Worm (Caenorhabditis elegans) whole organism, L4 larva: ENCODE results near the gene rmd-3.

Experiments used
- F10B5.3 ChIP-seq: sonication (generic microtip); optimal IDR thresholded peaks from 2 replicates; lab custom pipeline; 2016; ENCODE audit warnings: mild to moderate bottlenecking, missing genetic modification characterization, missing compliant biosample characterization
- F49E8.2 ChIP-seq: sonication (generic microtip); optimal IDR thresholded peaks from 2 replicates; lab custom pipeline; 2016; ENCODE audit warnings: missing compliant biosample characterization, mild to moderate bottlenecking, missing genetic modification characterization, borderline replicate concordance
- T26A8.4 ChIP-seq: fragments of 200-800 bp; sonication (Bioruptor generic); IDR thresholded peaks from 2 replicates; pipeline ENCODE4 v1.3.6; 2022; ENCODE audit warnings: missing genetic modification characterization, missing compliant biosample characterization
- Y5F2A.4 ChIP-seq: fragments of 200-800 bp; sonication (Bioruptor generic); optimal IDR thresholded peaks from 2 replicates; lab custom pipeline; 2018; ENCODE audit warnings: mild to moderate bottlenecking, missing genetic modification characterization, missing compliant biosample characterization
- Y75B8A.6 ChIP-seq: fragments of 200-800 bp; sonication (Bioruptor generic); IDR thresholded peaks from 2 replicates; pipeline ENCODE4 v1.3.6; 2022; ENCODE audit warnings: missing genetic modification reagents, missing genetic modification characterization, missing compliant biosample characterization
- aha-1 ChIP-seq: fragments of 150-350 bp; peaks from one replicate; lab custom pipeline; 2014; ENCODE audit warnings: missing biosample characterization, missing genetic modification characterization
- ama-1 ChIP-seq: fragments of 150-350 bp; optimal IDR thresholded peaks from 2 replicates; lab custom pipeline; 2014; ENCODE audit warnings: inconsistent platforms, mixed read lengths
- attf-4 ChIP-seq: sonication (generic microtip); optimal IDR thresholded peaks from 3 replicates; lab custom pipeline; 2017; ENCODE audit warnings: missing biosample characterization, missing genetic modification characterization
- ceh-20 ChIP-seq: fragments of 200-800 bp; sonication (Bioruptor generic); IDR thresholded peaks from 2 replicates; pipeline ENCODE4 v1.3.6; 2022; ENCODE audit warnings: missing genetic modification reagents, missing genetic modification characterization, missing compliant biosample characterization
- daf-16 ChIP-seq, 3 experiments: sonication (generic microtip); optimal IDR thresholded peaks; 2 replicates each; lab custom pipeline; 2016 to 2017; ENCODE audit warnings: missing genetic modification characterization in 3 of 3, missing genetic modification reagents in 3 of 3, mild to moderate bottlenecking in 2 of 3, missing compliant biosample characterization in 2 of 3, missing biosample characterization in 1 of 3, moderate library complexity in 1 of 3
- daf-19 ChIP-seq: fragments of 200-800 bp; sonication (Bioruptor generic); conservative IDR thresholded peaks from 2 replicates; pipeline ENCODE4 v1.3.6; 2022; ENCODE audit warnings: missing genetic modification characterization, missing compliant biosample characterization
- dmd-8 ChIP-seq: fragments of 200-800 bp; sonication (Bioruptor generic); IDR thresholded peaks from 2 replicates; pipeline ENCODE4 v1.3.6; 2022; ENCODE audit warnings: missing genetic modification characterization, missing compliant biosample characterization
- egl-43 ChIP-seq: fragments of 200-800 bp; sonication (Bioruptor generic); IDR thresholded peaks from 2 replicates; pipeline ENCODE4 v1.3.6; 2022; ENCODE audit warnings: missing genetic modification reagents, missing genetic modification characterization, missing compliant biosample characterization
- fkh-10 ChIP-seq: fragments of 150-350 bp; optimal IDR thresholded peaks from 2 replicates; lab custom pipeline; 2014; ENCODE audit warnings: missing biosample characterization, missing genetic modification reagents, missing genetic modification characterization
- hif-1 ChIP-seq, 2 experiments: sonication (generic microtip); optimal IDR thresholded peaks; 2 replicates each; lab custom pipeline; 2016 to 2017; ENCODE audit warnings: missing compliant biosample characterization in 2 of 2, missing genetic modification characterization in 2 of 2, missing genetic modification reagents in 2 of 2, missing genotype in 2 of 2, mild to moderate bottlenecking in 1 of 2
- hlh-11 ChIP-seq: fragments of 200-800 bp; sonication (Bioruptor generic); optimal IDR thresholded peaks from 2 replicates; lab custom pipeline; 2018; ENCODE audit warnings: mild to moderate bottlenecking, missing genetic modification characterization, missing compliant biosample characterization
- hlh-30 ChIP-seq: sonication (generic microtip); optimal IDR thresholded peaks from 2 replicates; lab custom pipeline; 2017; ENCODE audit warnings: antibody characterized with exemption, mild to moderate bottlenecking, missing genetic modification characterization, missing compliant biosample characterization; ENCODE audit not compliant: insufficient read depth
- lim-7 ChIP-seq: fragments of 200-800 bp; sonication (Bioruptor generic); IDR thresholded peaks from 2 replicates; pipeline ENCODE4 v1.3.6; 2022; ENCODE audit warnings: missing genetic modification characterization, missing compliant biosample characterization
- lin-29 ChIP-seq: fragments of 200-800 bp; sonication (Bioruptor generic); IDR thresholded peaks from 2 replicates; pipeline ENCODE4 v1.3.6; 2022; ENCODE audit warnings: missing genetic modification reagents, missing genetic modification characterization, missing compliant biosample characterization
- lin-38 ChIP-seq: fragments of 200-800 bp; sonication (Bioruptor generic); IDR thresholded peaks from 2 replicates; pipeline ENCODE4 v1.3.6; 2022; ENCODE audit warnings: missing genetic modification reagents, missing genetic modification characterization, missing compliant biosample characterization
- lsy-2 ChIP-seq, 2 experiments: fragments of 150-350 bp in 1 of 2; sonication (generic microtip) in 1 of 2; optimal IDR thresholded peaks; 2 replicates each; lab custom pipeline; 2014 to 2017; ENCODE audit warnings: missing biosample characterization in 2 of 2, missing genetic modification characterization in 2 of 2
- madf-5 ChIP-seq, 2 experiments: fragments of 200-800 bp; sonication (Bioruptor generic); IDR thresholded peaks; 2 replicates each; pipeline ENCODE4 v1.3.6; 2022; ENCODE audit warnings: missing compliant biosample characterization in 2 of 2, missing genetic modification characterization in 2 of 2
- mes-2 ChIP-seq: sonication (generic microtip); optimal IDR thresholded peaks from 2 replicates; lab custom pipeline; 2016; ENCODE audit warnings: missing genotype, mild to moderate bottlenecking, missing genetic modification characterization, missing compliant biosample characterization; ENCODE audit not compliant: poor library complexity, severe bottlenecking
- pqm-1 ChIP-seq: sonication (generic microtip); optimal IDR thresholded peaks from 2 replicates; lab custom pipeline; 2017; ENCODE audit warnings: missing biosample characterization, missing genetic modification characterization
- snpc-1.2 ChIP-seq: fragments of 200-800 bp; sonication (Bioruptor generic); IDR thresholded peaks from 2 replicates; pipeline ENCODE4 v1.3.6; 2022; ENCODE audit warnings: missing genetic modification reagents, missing genetic modification characterization, missing compliant biosample characterization
- spr-1 ChIP-seq: sonication (generic microtip); optimal IDR thresholded peaks from 2 replicates; lab custom pipeline; 2016; ENCODE audit warnings: mild to moderate bottlenecking, missing genetic modification characterization, missing compliant biosample characterization
- tra-1 ChIP-seq: fragments of 200-800 bp; sonication (Bioruptor generic); IDR thresholded peaks from 2 replicates; pipeline ENCODE4 v1.3.6; 2022; ENCODE audit warnings: missing genetic modification reagents, missing genetic modification characterization, missing compliant biosample characterization
- unc-39 ChIP-seq: sonication (generic microtip); optimal IDR thresholded peaks from 2 replicates; lab custom pipeline; 2017; ENCODE audit warnings: missing biosample characterization, missing genetic modification characterization
- unc-62 ChIP-seq, 3 experiments: fragments of 150-350 bp in 1 of 3; sonication (generic microtip); optimal IDR thresholded peaks in 2 of 3; peaks in 1 of 3; 1 replicate in 1 of 3; 2 replicates in 2 of 3; lab custom pipeline; 2014 to 2017; ENCODE audit warnings: missing biosample characterization in 3 of 3, missing genetic modification characterization in 3 of 3, missing genetic modification reagents in 3 of 3, missing genotype in 1 of 3
- zip-11 ChIP-seq: fragments of 200-800 bp; sonication (Bioruptor generic); IDR thresholded peaks from 2 replicates; pipeline ENCODE4 v1.3.6; 2022; ENCODE audit warnings: missing genetic modification characterization, missing compliant biosample characterization
- ztf-7 ChIP-seq: fragments of 150-350 bp; optimal IDR thresholded peaks from 2 replicates; lab custom pipeline; 2014; ENCODE audit warnings: missing biosample characterization, missing genetic modification characterization

rmd-3 gene

DNA sequence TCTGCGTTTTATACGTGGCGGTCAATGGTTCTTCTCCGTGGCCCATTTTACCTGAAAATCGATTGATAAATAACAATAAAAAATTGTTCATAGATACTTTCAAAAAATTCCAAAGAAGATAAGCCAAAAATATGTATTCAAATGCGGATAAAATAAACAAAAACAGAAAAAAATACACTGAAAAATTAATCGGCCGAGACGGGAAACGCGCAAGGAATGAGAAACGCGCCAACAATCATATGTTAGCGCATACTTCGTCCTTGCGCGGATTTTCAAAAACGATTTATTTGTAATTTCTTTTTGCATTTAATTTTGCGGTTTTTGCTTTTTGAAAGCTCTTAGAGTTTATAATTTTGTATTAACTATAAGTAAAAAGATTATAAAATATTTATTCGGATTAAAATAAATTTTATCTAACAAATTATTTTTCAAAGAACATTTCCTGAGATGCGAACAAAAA is 6.2 kb upstream of the rmd-3 start, which contains the start of gene nduf-11 (continued):
- TF ChIP-seq lin-29 (GFP tag; lab: Robert Waterston, UW): 0 out of 2 replicates have a peak, but pooled peaks have one; percentile 41
- TF ChIP-seq ceh-20 (GFP tag; lab: Robert Waterston, UW): peak; percentile 72
- no peak for TF ChIP-seq dmd-8
- TF ChIP-seq mes-2 (tag; lab: Kevin White, UChicago): peak; percentile 86
- TF ChIP-seq F49E8.2: peak; percentile 41
- peak; percentile 90 for TF ChIP-seq lin-38 (GFP tag; lab: Robert Waterston, UW)
- TF ChIP-seq fkh-10: peak; percentile 29
- TF ChIP-seq lsy-2 (tag; optimal IDR thresholded peaks at IDR 0.05; lab: Kevin White, UChicago): peak; percentile 6 to 92
- TF ChIP-seq madf-5 (GFP tag; IDR thresholded peaks at IDR 0.05; lab: Robert Waterston, UW): no peak
- peak; percentile 48 for TF ChIP-seq ztf-7 (tag; lab: Kevin White, UChicago)
- peak in 1 of 2 experiments; percentile 57 for TF ChIP-seq daf-16 (GFP tag; optimal IDR thresholded peaks at IDR 0.05; lab: Kevin White, UChicago)
- peak; percentile 63 for TF ChIP-seq daf-16 (tag; optimal IDR thresholded peaks at IDR 0.05; lab: Kevin White, UChicago)
- TF ChIP-seq unc-62 (GFP tag; optimal IDR thresholded peaks at IDR 0.05 in 1 of 2; lab: Kevin White, UChicago): peak in 1 of 2 experiments; percentile 89
- no peak for TF ChIP-seq unc-62 (tag; optimal IDR thresholded peaks at IDR 0.05; lab: Kevin White, UChicago)
- 0 out of 2 replicates have a peak, but pooled peaks have one; percentile 28 for TF ChIP-seq snpc-1.2 (GFP tag; lab: Robert Waterston, UW)
- TF ChIP-seq attf-4 (tag; lab: Kevin White, UChicago): no peak
- no peak for TF ChIP-seq Y5F2A.4 (GFP tag; lab: Kevin White, UChicago)
- TF ChIP-seq egl-43 (GFP tag; lab: Robert Waterston, UW): 0 out of 2 replicates have a peak, but pooled peaks have one; percentile 3
- TF ChIP-seq, all 104 proteins: peak for 44

DNA sequence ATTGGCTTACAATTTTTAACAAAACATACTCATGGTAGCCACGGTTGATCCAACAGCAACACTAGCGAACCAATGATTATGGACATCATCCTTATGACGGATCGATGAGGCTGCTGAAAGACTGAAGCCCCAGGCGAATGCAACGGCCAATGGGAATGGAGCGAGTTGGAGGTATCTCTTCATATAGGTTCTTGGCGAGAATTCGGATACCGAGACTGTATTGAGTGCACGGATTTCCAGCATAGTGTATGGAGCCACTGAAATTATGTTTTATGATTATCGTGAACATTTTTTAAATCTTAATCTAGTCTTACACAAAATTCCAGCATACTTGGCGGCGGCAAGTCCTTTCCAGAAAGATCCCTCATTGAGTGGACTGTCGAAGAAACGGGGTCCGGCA is 5.1 kb upstream of the rmd-3 start:
- TF ChIP-seq tra-1 (GFP tag; lab: Robert Waterston, UW) (no peak), aha-1 (tag; lab: Kevin White, UChicago) (peak; percentile 91)

DNA sequence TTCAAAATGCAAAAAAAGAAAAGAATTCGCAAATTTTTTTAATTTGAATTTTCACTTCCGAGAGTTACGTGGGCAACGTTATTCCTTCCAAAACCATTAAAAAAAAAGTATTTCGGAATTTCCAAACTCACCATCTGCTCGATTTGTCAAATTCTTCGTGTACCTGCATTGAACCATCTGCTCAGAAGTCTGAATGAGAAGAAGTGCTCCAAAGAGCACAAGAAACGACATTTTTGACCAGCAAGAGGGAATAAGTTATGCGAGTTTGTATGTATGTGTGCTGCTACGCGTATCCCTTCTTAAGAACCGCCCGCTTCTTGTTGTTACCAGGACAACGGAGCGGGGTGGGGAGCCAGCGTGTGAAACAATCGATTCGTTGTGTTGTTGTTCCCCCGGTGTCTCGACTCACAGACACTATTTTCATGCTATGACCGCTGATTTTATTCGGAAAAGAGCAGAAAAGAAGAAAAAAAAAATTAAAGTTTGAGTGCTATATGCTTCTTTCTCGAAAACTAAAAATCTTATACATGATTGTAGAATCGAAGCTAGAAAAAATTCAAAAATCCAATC is 4.0 kb upstream of the rmd-3 start, which contains the start of gene lgc-20:
lgc-20 (minus strand) TSS at position 311 of the 570 bp plus-strand sequence.
- TF ChIP-seq F10B5.3 (tag; lab: Kevin White, UChicago): no peak
- peak; percentile 37 for TF ChIP-seq aha-1 (tag; lab: Kevin White, UChicago)
- TF ChIP-seq unc-39: no peak
- TF ChIP-seq lim-7: no peak
- 0 out of 2 replicates have a peak, but pooled peaks have one; percentile 75 for TF ChIP-seq daf-19 (GFP tag; lab: Robert Waterston, UW)
- no peak for TF ChIP-seq daf-16 (GFP tag; optimal IDR thresholded peaks at IDR 0.05; lab: Kevin White, UChicago)
- TF ChIP-seq daf-16 (tag; optimal IDR thresholded peaks at IDR 0.05; lab: Kevin White, UChicago): peak; percentile 20
- no peak for TF ChIP-seq pqm-1 (tag; lab: Kevin White, UChicago)
- TF ChIP-seq unc-62 (GFP tag; optimal IDR thresholded peaks at IDR 0.05 in 1 of 2; lab: Kevin White, UChicago): peak in 1 of 2 experiments; percentile 51
- TF ChIP-seq unc-62 (tag; optimal IDR thresholded peaks at IDR 0.05; lab: Kevin White, UChicago): no peak

DNA sequence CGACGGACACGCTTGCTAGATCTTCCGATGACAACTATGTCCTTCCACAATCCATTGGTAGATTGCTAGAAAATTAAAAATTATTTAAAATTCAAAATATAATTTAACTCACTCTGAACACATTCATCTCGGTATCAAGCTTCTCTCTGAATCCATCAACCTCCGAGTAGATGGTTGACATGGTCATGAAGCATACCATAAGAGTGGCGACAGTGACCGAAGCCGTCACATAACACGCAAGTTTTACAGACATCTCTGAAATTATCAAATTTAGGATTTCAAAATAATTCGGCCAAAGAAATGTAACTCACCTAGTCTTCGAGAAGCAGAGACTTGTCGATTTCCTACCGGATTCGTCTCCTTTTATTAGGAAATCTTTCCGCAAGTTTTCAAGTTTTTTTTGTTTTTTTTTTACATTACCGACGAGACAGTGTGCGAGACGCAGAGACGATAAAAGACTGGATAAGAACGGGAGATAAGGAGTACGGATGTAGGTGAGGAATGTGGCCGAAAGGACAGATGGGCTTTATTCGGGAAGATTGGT is 1.8 kb downstream of the rmd-3 start, which contains the start of gene sqt-1:
sqt-1 (minus strand) TSS at position 341 of the 544 bp plus-strand sequence.
- TF ChIP-seq hlh-11 (tag; lab: Kevin White, UChicago) (peak; percentile 23), spr-1 (peak; percentile 38), zip-11 (no peak), ama-1 (lab: Kevin White, UChicago) (peak; percentile 20), Y5F2A.4 (GFP tag; lab: Kevin White, UChicago) (no peak), F49E8.2 (no peak), Y75B8A.6 (GFP tag; lab: Robert Waterston, UW) (no peak), hif-1 (tag; optimal IDR thresholded peaks at IDR 0.05; lab: Kevin White, UChicago) (no peak), T26A8.4 (GFP tag; lab: Robert Waterston, UW) (peak; percentile 57), hlh-30 (tag; lab: Kevin White, UChicago) (no peak)
